Fruit fly (Drosophila melanogaster): ENCODE measurements around the gene ems.

DNA sequence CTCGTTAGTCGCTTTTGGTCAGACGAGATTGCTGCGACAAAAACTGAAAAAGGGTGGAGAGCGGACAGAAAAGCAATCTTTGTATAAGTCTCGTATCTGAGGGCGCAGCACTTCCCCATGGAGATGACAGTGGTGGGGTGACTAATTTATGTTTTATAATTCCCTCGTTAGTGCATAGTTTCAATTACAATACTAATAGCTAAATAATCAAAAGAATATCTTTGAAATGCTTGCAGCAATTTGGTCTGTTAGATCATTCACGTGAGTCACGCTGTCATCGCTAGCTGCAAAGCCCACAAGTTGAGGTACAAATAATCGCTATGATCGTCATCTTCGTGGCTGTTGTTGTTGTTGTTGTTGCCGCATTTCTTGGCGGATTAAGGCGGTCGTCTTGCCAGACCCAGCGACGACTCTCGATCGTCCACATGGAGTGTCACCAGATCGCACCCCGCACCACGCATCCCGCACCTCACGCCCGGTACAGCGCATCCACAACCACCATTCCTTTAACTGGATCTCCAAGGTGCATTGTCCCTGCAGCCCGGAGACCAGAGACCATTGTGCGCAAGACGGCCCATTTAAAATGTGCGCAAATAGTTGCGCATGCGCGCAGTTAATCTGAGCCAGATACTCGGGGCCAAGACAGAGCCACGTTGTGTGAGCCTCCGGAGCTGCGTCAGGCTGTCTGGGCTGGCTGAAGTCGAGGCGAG, 20.3 kb downstream of the ems start:
- TF ChIP-seq psq (optimal IDR thresholded peaks at IDR 0.05) (no peak), h (optimal IDR thresholded peaks at IDR 0.05) (no peak), ttk (optimal IDR thresholded peaks at IDR 0.05) (no peak), Myc (optimal IDR thresholded peaks at IDR 0.05) (no peak), insv (optimal IDR thresholded peaks at IDR 0.05) (no peak), Sin3A (optimal IDR thresholded peaks at IDR 0.05) (no peak)

Data from Kc167 (cell line).